Fruit fly (Drosophila melanogaster): ENCODE data around the gene CG45413.

CG45413 gene

dm6 chr3L:6903985-6904384 lies 27.8 kb downstream of the CG45413 start (continued):
- TF ChIP-seq bowl (GFP tag; IDR thresholded peaks at IDR 0.05), result peak; percentile 29; the same call in 1 of the 2 replicates
- no peak for TF ChIP-seq fu2 (GFP tag; optimal IDR thresholded peaks at IDR 0.05)
- no peak; the same call in 1 of the 2 replicates for TF ChIP-seq ap (GFP tag; IDR thresholded peaks at IDR 0.05)
- TF ChIP-seq Oaz (GFP tag; IDR thresholded peaks at IDR 0.05), result peak; percentile 49; the same call in 1 of the 2 replicates
- peak; percentile 22 for TF ChIP-seq her (GFP tag; optimal IDR thresholded peaks at IDR 0.05)
- peak; percentile 93 for TF ChIP-seq Med (GFP tag)
- TF ChIP-seq D19B (GFP tag; optimal IDR thresholded peaks at IDR 0.05), result no peak
- TF ChIP-seq CG12155 (GFP tag; optimal IDR thresholded peaks at IDR 0.05), result no peak
- no peak for TF ChIP-seq CG10654 (GFP tag; optimal IDR thresholded peaks at IDR 0.05)
- TF ChIP-seq maf-S (GFP tag; optimal IDR thresholded peaks at IDR 0.05), result no peak
- TF ChIP-seq CoRest (tag; optimal IDR thresholded peaks at IDR 0.05), result peak; percentile 68
- TF ChIP-seq CG4360 (GFP tag; IDR thresholded peaks at IDR 0.05), result peak; percentile 70
- TF ChIP-seq Abd-B (GFP tag; optimal IDR thresholded peaks at IDR 0.05), result no peak
- no peak for TF ChIP-seq CG10959 (GFP tag; IDR thresholded peaks at IDR 0.05)
- TF ChIP-seq Lpt (GFP tag; optimal IDR thresholded peaks at IDR 0.05), result no peak
- no peak for TF ChIP-seq CG8944 (GFP tag; optimal IDR thresholded peaks at IDR 0.05)
- no peak for TF ChIP-seq org-1 (GFP tag; optimal IDR thresholded peaks at IDR 0.05)
- no peak for TF ChIP-seq nom (GFP tag; optimal IDR thresholded peaks at IDR 0.05)
- TF ChIP-seq ci (GFP tag; IDR thresholded peaks at IDR 0.05), result peak; percentile 79; the same call in 2 of the 3 replicates
- no peak for TF ChIP-seq CG11560 (tag; IDR thresholded peaks at IDR 0.05)
- no peak for TF ChIP-seq trh (GFP tag; optimal IDR thresholded peaks at IDR 0.05)
- no peak for TF ChIP-seq CG15601 (tag; optimal IDR thresholded peaks at IDR 0.05)
- TF ChIP-seq aop (GFP tag; IDR thresholded peaks at IDR 0.05), result no peak
- TF ChIP-seq dimm (GFP tag; IDR thresholded peaks at IDR 0.05), result no peak
- no peak for TF ChIP-seq MBD-R2 (GFP tag; IDR thresholded peaks at IDR 0.05)
- TF ChIP-seq Lhr (GFP tag; optimal IDR thresholded peaks at IDR 0.05), result no peak
- TF ChIP-seq gcm (GFP tag; optimal IDR thresholded peaks at IDR 0.05), result peak; percentile 35
- no peak for TF ChIP-seq CG10209 (GFP tag; optimal IDR thresholded peaks at IDR 0.05)
- TF ChIP-seq CG9932 (GFP tag; IDR thresholded peaks at IDR 0.05), result peak; percentile 52; the same call in 1 of the 2 replicates
- TF ChIP-seq unc-4 (GFP tag; IDR thresholded peaks at IDR 0.05; ENCODE audit: partially characterized antibody), result 0 out of 2 replicates have a peak, but pooled peaks have one; percentile 41
- no peak for TF ChIP-seq Rx (GFP tag; IDR thresholded peaks at IDR 0.05)
- TF ChIP-seq CG12942 (GFP tag; optimal IDR thresholded peaks at IDR 0.05), result no peak
- peak; percentile 80 for TF ChIP-seq cg (GFP tag; optimal IDR thresholded peaks at IDR 0.05)
- TF ChIP-seq CG12659 (GFP tag; optimal IDR thresholded peaks at IDR 0.05), result no peak
- peak; percentile 97 for TF ChIP-seq CG10321 (GFP tag; IDR thresholded peaks at IDR 0.05)
- TF ChIP-seq bcd (GFP tag; optimal IDR thresholded peaks at IDR 0.05), result no peak
- no peak for TF ChIP-seq CG14050 (GFP tag; IDR thresholded peaks at IDR 0.05)
- no peak for TF ChIP-seq Bteb2 (GFP tag; optimal IDR thresholded peaks at IDR 0.05)
- TF ChIP-seq CG8388 (GFP tag; optimal IDR thresholded peaks at IDR 0.05), result no peak
- TF ChIP-seq CG7357 (GFP tag; IDR thresholded peaks at IDR 0.05), result no peak
- peak; percentile 23 for TF ChIP-seq MTF-1 (GFP tag; optimal IDR thresholded peaks at IDR 0.05; ENCODE audit: borderline replicate concordance)
- no peak for TF ChIP-seq ttk (GFP tag; IDR thresholded peaks at IDR 0.05)
- TF ChIP-seq ash1 (GFP tag; optimal IDR thresholded peaks at IDR 0.05), result peak; percentile 58
- no peak for TF ChIP-seq Sry-δ (GFP tag; optimal IDR thresholded peaks at IDR 0.05)
- no peak for TF ChIP-seq tin (GFP tag; optimal IDR thresholded peaks at IDR 0.05)
- no peak for TF ChIP-seq zen (tag; optimal IDR thresholded peaks at IDR 0.05)
- TF ChIP-seq nerfin-1 (tag; optimal IDR thresholded peaks at IDR 0.05), result peak; percentile 43
- no peak for TF ChIP-seq ind (GFP tag; optimal IDR thresholded peaks at IDR 0.05)
- TF ChIP-seq kni (GFP tag; optimal IDR thresholded peaks at IDR 0.05), result peak; percentile 32
- no peak for TF ChIP-seq crp (GFP tag; optimal IDR thresholded peaks at IDR 0.05)
- TF ChIP-seq sisA (GFP tag; IDR thresholded peaks at IDR 0.05), result no peak
- TF ChIP-seq Adf1 (GFP tag; IDR thresholded peaks at IDR 0.05), result peak; percentile 81

All from whole organism, embryonic.